Worm (Caenorhabditis elegans) whole organism, L1 larva: ENCODE data around the gene K04A8.20.

Source experiments
- aly-2 ChIP-seq: fragments of 150-350 bp; optimal IDR thresholded peaks from 2 replicates; lab custom pipeline; 2014; ENCODE audit warnings: missing biosample characterization, missing genetic modification characterization
- lin-35 ChIP-seq, 2 experiments: fragments of 150-350 bp; optimal IDR thresholded peaks; 2 replicates each; lab custom pipeline; 2014; ENCODE audit warnings: missing biosample characterization in 2 of 2, missing genetic modification characterization in 2 of 2, missing genetic modification reagents in 2 of 2
- lsy-2 ChIP-seq, 2 experiments: fragments of 150-350 bp; optimal IDR thresholded peaks; 2 replicates each; lab custom pipeline; 2014; ENCODE audit warnings: missing biosample characterization in 2 of 2, missing genetic modification characterization in 2 of 2
- pag-3 ChIP-seq: sonication (generic microtip); optimal IDR thresholded peaks from 2 replicates; lab custom pipeline; 2017; ENCODE audit warnings: missing genetic modification characterization, mild to moderate bottlenecking, missing compliant biosample characterization, antibody characterized with exemption, borderline replicate concordance; ENCODE audit not compliant: insufficient read depth
- pqm-1 ChIP-seq: sonication (generic microtip); optimal IDR thresholded peaks from 3 replicates; lab custom pipeline; 2017; ENCODE audit warnings: missing biosample characterization, missing genetic modification characterization
- skn-1 ChIP-seq: fragments of 150-350 bp; optimal IDR thresholded peaks from 2 replicates; lab custom pipeline; 2014; ENCODE audit warnings: missing biosample characterization, missing genetic modification characterization
- sox-4 ChIP-seq: sonication (generic microtip); optimal IDR thresholded peaks from 2 replicates; lab custom pipeline; 2016; ENCODE audit warnings: missing genetic modification characterization, missing compliant biosample characterization
- ztf-4 ChIP-seq: fragments of 150-350 bp; optimal IDR thresholded peaks from 2 replicates; lab custom pipeline; 2014; ENCODE audit warnings: missing biosample characterization, missing genetic modification characterization

- TF ChIP-seq sox-4 (tag; lab: Kevin White, UChicago) (no peak), pqm-1 (tag; lab: Kevin White, UChicago) (no peak), aly-2 (tag; lab: Kevin White, UChicago) (no peak), ztf-4 (tag; lab: Kevin White, UChicago) (no peak), lin-35 (GFP tag; optimal IDR thresholded peaks at IDR 0.05; lab: Kevin White, UChicago) (no peak), pag-3 (tag; lab: Kevin White, UChicago) (no peak), lsy-2 (tag; optimal IDR thresholded peaks at IDR 0.05; lab: Kevin White, UChicago) (peak in 1 of 2 experiments; percentile 38), skn-1 (peak; percentile 44)
Measured at ce11 chrV:6541875-6542274, 7.4 kb upstream of the K04A8.20 start.
